Fruit fly (Drosophila melanogaster): Measurements from ENCODE around the gene CG32507.

DNA sequence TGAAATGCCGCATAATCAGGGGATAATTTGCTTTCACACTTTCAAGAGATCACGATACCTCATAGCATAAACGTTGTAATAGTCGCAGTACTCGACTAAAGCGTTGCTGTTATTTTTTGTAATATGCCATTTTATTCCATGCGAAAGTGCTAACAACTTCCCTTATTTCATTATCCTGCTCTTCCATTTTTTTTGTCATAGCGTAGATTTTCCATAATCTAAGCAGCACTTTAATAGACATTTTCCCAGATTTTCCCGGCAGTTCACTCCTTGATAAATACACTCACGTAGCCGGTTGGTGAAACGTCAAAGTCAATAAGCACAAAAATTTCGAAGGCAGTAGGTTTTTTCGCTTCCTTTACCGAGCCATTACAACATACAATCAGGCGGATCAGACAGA, 40.8 kb upstream of the CG32507 start, which contains the start of gene CG15450:
- no peak for TF ChIP-seq Crg-1 (GFP tag; optimal IDR thresholded peaks at IDR 0.05)
- TF ChIP-seq CG33017 (tag; optimal IDR thresholded peaks at IDR 0.05): no peak
- no peak for TF ChIP-seq Mnt (GFP tag; optimal IDR thresholded peaks at IDR 0.05)
- no peak for TF ChIP-seq CG7045 (GFP tag; optimal IDR thresholded peaks at IDR 0.05)
- no peak for TF ChIP-seq kay (GFP tag; ENCODE audit: borderline replicate concordance)
- TF ChIP-seq Hr96 (GFP tag; optimal IDR thresholded peaks at IDR 0.05): no peak
- TF ChIP-seq toe (GFP tag; optimal IDR thresholded peaks at IDR 0.05): no peak
- TF ChIP-seq CG14711 (tag; optimal IDR thresholded peaks at IDR 0.05): no peak
- TF ChIP-seq ovo (GFP tag; optimal IDR thresholded peaks at IDR 0.05): no peak
- no peak for TF ChIP-seq tj (GFP tag; optimal IDR thresholded peaks at IDR 0.05)
- TF ChIP-seq cnc (optimal IDR thresholded peaks at IDR 0.05): no peak
